Worm (Caenorhabditis elegans) whole organism, young adult: ENCODE results near the gene cah-3.

Source experiments
- B0035.1 ChIP-seq: sonication (generic microtip); optimal IDR thresholded peaks from 2 replicates; lab custom pipeline; 2016; ENCODE audit warnings: missing genetic modification characterization, mild to moderate bottlenecking, missing compliant biosample characterization, missing genotype, missing genetic modification reagents
- B0261.1 ChIP-seq: sonication (generic microtip); optimal IDR thresholded peaks from 2 replicates; lab custom pipeline; 2016; ENCODE audit warnings: mild to moderate bottlenecking, missing genetic modification characterization, moderate library complexity, missing compliant biosample characterization
- C17E4.6 ChIP-seq: fragments of 200-800 bp; sonication (Bioruptor generic); IDR thresholded peaks from 2 replicates; pipeline ENCODE4 v1.3.6; 2022; ENCODE audit warnings: missing genetic modification reagents, missing genetic modification characterization, missing compliant biosample characterization
- D2030.7 ChIP-seq: fragments of 200-800 bp; sonication (Bioruptor generic); IDR thresholded peaks from 2 replicates; pipeline ENCODE4 v1.3.6; 2022; ENCODE audit warnings: missing genetic modification reagents, missing genetic modification characterization, missing compliant biosample characterization
- F10E7.11 ChIP-seq: sonication (generic microtip); optimal IDR thresholded peaks from 2 replicates; lab custom pipeline; 2017; ENCODE audit warnings: mild to moderate bottlenecking, missing genetic modification characterization, moderate library complexity, missing compliant biosample characterization
- F22D6.2 ChIP-seq: sonication (generic microtip); optimal IDR thresholded peaks from 2 replicates; lab custom pipeline; 2016; ENCODE audit warnings: mild to moderate bottlenecking, missing genetic modification characterization, missing compliant biosample characterization
- F37B4.10 ChIP-seq: fragments of 200-800 bp; sonication (Bioruptor generic); IDR thresholded peaks from 2 replicates; pipeline ENCODE4 v1.3.6; 2022; ENCODE audit warnings: missing genetic modification characterization, missing compliant biosample characterization
- F39B2.1 ChIP-seq: fragments of 200-800 bp; sonication (Bioruptor generic); IDR thresholded peaks from 2 replicates; pipeline ENCODE4 v1.3.6; 2022; ENCODE audit warnings: missing genetic modification reagents, missing genetic modification characterization, missing compliant biosample characterization
- F49E8.2 ChIP-seq: sonication (generic microtip); optimal IDR thresholded peaks from 3 replicates; lab custom pipeline; 2017; ENCODE audit warnings: missing genetic modification characterization, mild to moderate bottlenecking, missing compliant biosample characterization, antibody characterized with exemption, moderate library complexity; ENCODE audit not compliant: insufficient read depth
- F57C9.4 ChIP-seq: sonication (generic microtip); optimal IDR thresholded peaks from 2 replicates; lab custom pipeline; 2017; ENCODE audit warnings: mild to moderate bottlenecking, missing genetic modification characterization, missing compliant biosample characterization
- T26A5.8 ChIP-seq: sonication (generic microtip); optimal IDR thresholded peaks from 2 replicates; lab custom pipeline; 2016; ENCODE audit warnings: missing genetic modification characterization, missing compliant biosample characterization
- Y53F4B.3 ChIP-seq: fragments of 200-800 bp; sonication (Bioruptor generic); IDR thresholded peaks from 2 replicates; pipeline ENCODE4 v1.3.6; 2022; ENCODE audit warnings: missing genetic modification reagents, missing genetic modification characterization, missing compliant biosample characterization
- Y67H2A.10 ChIP-seq: fragments of 200-800 bp; sonication (Bioruptor generic); conservative IDR thresholded peaks from 2 replicates; pipeline ENCODE4 v1.3.6; 2022; ENCODE audit warnings: missing genetic modification reagents, missing genetic modification characterization, missing compliant biosample characterization
- Y79H2A.3 ChIP-seq: fragments of 200-800 bp; sonication (Bioruptor generic); conservative IDR thresholded peaks from 2 replicates; pipeline ENCODE4 v1.3.6; 2022; ENCODE audit warnings: missing genetic modification reagents, missing genetic modification characterization, missing compliant biosample characterization
- akir-1 ChIP-seq: fragments of 200-800 bp; sonication (Bioruptor generic); optimal IDR thresholded peaks from 2 replicates; lab custom pipeline; 2018; ENCODE audit warnings: mild to moderate bottlenecking, missing genetic modification characterization, moderate library complexity, missing compliant biosample characterization
- athp-1 ChIP-seq: sonication (generic microtip); optimal IDR thresholded peaks from 2 replicates; lab custom pipeline; 2017; ENCODE audit warnings: mild to moderate bottlenecking, missing genetic modification characterization, missing compliant biosample characterization
- attf-3 ChIP-seq: fragments of 200-800 bp; sonication (Bioruptor generic); conservative IDR thresholded peaks from 2 replicates; pipeline ENCODE4 v1.3.6; 2022; ENCODE audit warnings: missing genetic modification reagents, missing genetic modification characterization, missing compliant biosample characterization
- attf-6 ChIP-seq: fragments of 200-800 bp; sonication (Bioruptor generic); IDR thresholded peaks from 2 replicates; pipeline ENCODE4 v1.3.6; 2022; ENCODE audit warnings: missing genetic modification reagents, missing genetic modification characterization, missing compliant biosample characterization
- cebp-2 ChIP-seq: fragments of 200-800 bp; sonication (Bioruptor generic); IDR thresholded peaks from 2 replicates; pipeline ENCODE4 v1.3.6; 2022; ENCODE audit warnings: missing genetic modification characterization, missing compliant biosample characterization
- ceh-100 ChIP-seq: fragments of 200-800 bp; sonication (Bioruptor generic); IDR thresholded peaks from 2 replicates; pipeline ENCODE4 v1.3.6; 2022; ENCODE audit warnings: missing genetic modification reagents, missing genetic modification characterization, missing compliant biosample characterization
- ceh-27 ChIP-seq: fragments of 200-800 bp; sonication (Bioruptor generic); optimal IDR thresholded peaks from 2 replicates; lab custom pipeline; 2018; ENCODE audit warnings: mild to moderate bottlenecking, missing genetic modification characterization, moderate library complexity, missing compliant biosample characterization
- ceh-40 ChIP-seq: fragments of 200-800 bp; sonication (Bioruptor generic); IDR thresholded peaks from 2 replicates; pipeline ENCODE4 v1.3.6; 2022; ENCODE audit warnings: missing genetic modification characterization, missing compliant biosample characterization
- chd-7 ChIP-seq: sonication (generic microtip); optimal IDR thresholded peaks from 2 replicates; lab custom pipeline; 2016; ENCODE audit warnings: mild to moderate bottlenecking, missing genetic modification characterization, moderate library complexity, missing compliant biosample characterization
- ekl-4 ChIP-seq: fragments of 200-800 bp; sonication (Bioruptor generic); IDR thresholded peaks from 2 replicates; pipeline ENCODE4 v1.3.6; 2022; ENCODE audit warnings: missing genetic modification reagents, missing genetic modification characterization, missing compliant biosample characterization
- hsf-1 ChIP-seq: fragments of 200-800 bp; sonication (Bioruptor generic); IDR thresholded peaks from 2 replicates; pipeline ENCODE4 v1.3.6; 2022; ENCODE audit warnings: missing genetic modification reagents, missing genetic modification characterization, missing compliant biosample characterization
- lin-35 ChIP-seq, 3 experiments: fragments of 150-350 bp in 2 of 3; sonication (generic microtip) in 1 of 3; optimal IDR thresholded peaks; 2 replicates each; lab custom pipeline; 2014 to 2018; ENCODE audit warnings: missing biosample characterization in 3 of 3, missing genetic modification characterization in 3 of 3, missing genetic modification reagents in 3 of 3
- nfyb-1 ChIP-seq: fragments of 200-800 bp; sonication (Bioruptor generic); IDR thresholded peaks from 2 replicates; pipeline ENCODE4 v1.3.6; 2022; ENCODE audit warnings: missing genetic modification reagents, missing genetic modification characterization, missing compliant biosample characterization
- pbrm-1 ChIP-seq: fragments of 200-800 bp; sonication (Bioruptor generic); IDR thresholded peaks from 2 replicates; pipeline ENCODE4 v1.3.6; 2022; ENCODE audit warnings: missing genetic modification reagents, missing genetic modification characterization, missing compliant biosample characterization
- rcor-1 ChIP-seq: fragments of 200-800 bp; sonication (Bioruptor generic); IDR thresholded peaks from 2 replicates; pipeline ENCODE4 v1.3.6; 2022; ENCODE audit warnings: missing genetic modification reagents, missing genetic modification characterization, missing compliant biosample characterization
- repo-1 ChIP-seq: sonication (generic microtip); optimal IDR thresholded peaks from 2 replicates; lab custom pipeline; 2017; ENCODE audit warnings: mild to moderate bottlenecking, missing genetic modification characterization, missing compliant biosample characterization
- snpc-4 ChIP-seq, 5 experiments: fragments of 150-350 bp in 1 of 5; sonication (generic microtip) in 4 of 5; optimal IDR thresholded peaks; 2 replicates each; lab custom pipeline; 2014 to 2018; ENCODE audit warnings: missing genetic modification characterization in 5 of 5, missing biosample characterization in 3 of 5, antibody characterized with exemption in 2 of 5, mild to moderate bottlenecking in 2 of 5, missing compliant biosample characterization in 2 of 5, missing genotype in 2 of 5, moderate library complexity in 2 of 5, missing genetic modification reagents in 1 of 5
- tbp1 ChIP-seq: fragments of 200-800 bp; sonication (Bioruptor generic); optimal IDR thresholded peaks from 2 replicates; lab custom pipeline; 2018; ENCODE audit warnings: mild to moderate bottlenecking, missing genetic modification characterization, missing compliant biosample characterization
- tbx-9 ChIP-seq: sonication (generic microtip); optimal IDR thresholded peaks from 2 replicates; lab custom pipeline; 2016; ENCODE audit warnings: borderline replicate concordance, missing genetic modification characterization, inconsistent platforms, missing compliant biosample characterization
- xnd-1 ChIP-seq: sonication (generic microtip); optimal IDR thresholded peaks from 2 replicates; lab custom pipeline; 2016; ENCODE audit warnings: missing genotype, missing genetic modification reagents, missing genetic modification characterization, missing compliant biosample characterization
- zfh-2 ChIP-seq: fragments of 200-800 bp; sonication (Bioruptor generic); conservative IDR thresholded peaks from 2 replicates; pipeline ENCODE4 v1.3.6; 2022; ENCODE audit warnings: missing genetic modification reagents, missing genetic modification characterization, missing compliant biosample characterization

Gene cah-3

ce11 chrX:16461319-16461718, 26.0 kb upstream of the cah-3 start (continued):
- TF ChIP-seq snpc-4 (GFP tag; optimal IDR thresholded peaks at IDR 0.05; lab: Kevin White, UChicago) (peak; percentile 50), snpc-4 (tag; optimal IDR thresholded peaks at IDR 0.05; lab: Kevin White, UChicago) (peak in 3 of 4 experiments; percentile 20 to 73 (median 57))

- TF ChIP-seq F57C9.4 (tag; lab: Kevin White, UChicago) (no peak), nfyb-1 (GFP tag; lab: Robert Waterston, UW) (no peak), chd-7 (tag; lab: Kevin White, UChicago) (no peak), T26A5.8 (tag; lab: Kevin White, UChicago) (no peak), attf-3 (GFP tag; lab: Robert Waterston, UW) (no peak)
- TF ChIP-seq, all 124 proteins: peak for 0
These were observed 21.1 kb upstream of the cah-3 start for ce11 chrX:16466157-16466556.

ce11 chrX:16468845-16469244, 18.4 kb upstream of the cah-3 start:
- TF ChIP-seq F37B4.10 (GFP tag; lab: Robert Waterston, UW) = 0 out of 2 replicates have a peak, but pooled peaks have one; percentile 43
- no peak for TF ChIP-seq rcor-1 (GFP tag; lab: Robert Waterston, UW)
- no peak for TF ChIP-seq zfh-2 (GFP tag; lab: Robert Waterston, UW)
- no peak for TF ChIP-seq Y67H2A.10
- no peak for TF ChIP-seq ceh-27 (GFP tag; lab: Kevin White, UChicago)
- TF ChIP-seq hsf-1 (GFP tag; lab: Robert Waterston, UW) = 0 out of 2 replicates have a peak, but pooled peaks have one; percentile 28
- TF ChIP-seq nfyb-1 (GFP tag; lab: Robert Waterston, UW) = no peak
- TF ChIP-seq lin-35 (GFP tag; optimal IDR thresholded peaks at IDR 0.05; lab: Kevin White, UChicago) = no peak
- TF ChIP-seq Y79H2A.3 (GFP tag; lab: Robert Waterston, UW) = no peak
- TF ChIP-seq F10E7.11 = no peak
- no peak for TF ChIP-seq akir-1 (GFP tag; lab: Kevin White, UChicago)
- no peak for TF ChIP-seq snpc-4 (GFP tag; optimal IDR thresholded peaks at IDR 0.05; lab: Kevin White, UChicago)
- peak in 2 of 4 experiments; percentile 51 to 75 for TF ChIP-seq snpc-4 (tag; optimal IDR thresholded peaks at IDR 0.05; lab: Kevin White, UChicago)
- TF ChIP-seq xnd-1 = no peak
- no peak for TF ChIP-seq B0261.1 (tag; lab: Kevin White, UChicago)
- no peak for TF ChIP-seq ceh-100 (GFP tag; lab: Robert Waterston, UW)
- TF ChIP-seq, all 124 proteins: peak for 3

- TF ChIP-seq Y53F4B.3 = no peak
- no peak for TF ChIP-seq rcor-1 (GFP tag; lab: Robert Waterston, UW)
- no peak for TF ChIP-seq attf-6 (GFP tag; lab: Robert Waterston, UW)
- no peak for TF ChIP-seq F10E7.11
These were observed 16.5 kb upstream of the cah-3 start, which contains the start of gene F38E9.1 for ce11 chrX:16470758-16471157. F38E9.1 (plus strand) TSS chrX:16471058.

ce11 chrX:16480232-16480631, 7.0 kb upstream of the cah-3 start:
- TF ChIP-seq D2030.7 (GFP tag; lab: Robert Waterston, UW) (no peak), athp-1 (tag; lab: Kevin White, UChicago) (no peak), B0035.1 (no peak), F10E7.11 (no peak), Y79H2A.3 (GFP tag; lab: Robert Waterston, UW) (no peak), C17E4.6 (no peak), F22D6.2 (tag; lab: Kevin White, UChicago) (no peak), F39B2.1 (no peak), tbp1 (GFP tag; lab: Kevin White, UChicago) (no peak), B0261.1 (tag; lab: Kevin White, UChicago) (no peak), Y53F4B.3 (no peak), tbx-9 (tag; lab: Kevin White, UChicago) (no peak), ceh-40 (GFP tag; lab: Robert Waterston, UW) (no peak), xnd-1 (no peak), ekl-4 (GFP tag; lab: Robert Waterston, UW) (no peak), pbrm-1 (no peak), cebp-2 (GFP tag; lab: Robert Waterston, UW) (no peak), F49E8.2 (no peak), repo-1 (tag; lab: Kevin White, UChicago) (no peak)
- TF ChIP-seq, all 124 proteins: peak for 0
